Worm (Caenorhabditis elegans) whole organism, early embryonic: Measurements from ENCODE around the gene hum-4.

Source experiments
- B0310.2 ChIP-seq: sonication (generic microtip); optimal IDR thresholded peaks from 2 replicates; lab custom pipeline; 2016; ENCODE audit warnings: mild to moderate bottlenecking, missing genetic modification characterization, missing compliant biosample characterization
- F13C5.2 ChIP-seq: sonication (generic microtip); optimal IDR thresholded peaks from 2 replicates; lab custom pipeline; 2017; ENCODE audit warnings: mild to moderate bottlenecking, missing genetic modification characterization, inconsistent platforms, missing compliant biosample characterization
- aly-1 ChIP-seq: sonication (generic microtip); optimal IDR thresholded peaks from 2 replicates; lab custom pipeline; 2016; ENCODE audit warnings: missing genetic modification characterization, missing compliant biosample characterization
- ama-1 ChIP-seq: fragments of 150-350 bp; optimal IDR thresholded peaks from 2 replicates; lab custom pipeline; 2014
- ceh-13 ChIP-seq: fragments of 200-800 bp; sonication (Bioruptor generic); optimal IDR thresholded peaks from 2 replicates; lab custom pipeline; 2018; ENCODE audit warnings: mild to moderate bottlenecking, missing genetic modification characterization, missing compliant biosample characterization
- ceh-36 ChIP-seq: sonication (generic microtip); optimal IDR thresholded peaks from 2 replicates; lab custom pipeline; 2016; ENCODE audit warnings: missing genetic modification characterization, inconsistent platforms, missing compliant biosample characterization
- flt-1 ChIP-seq: fragments of 200-800 bp; sonication (Bioruptor generic); IDR thresholded peaks from 2 replicates; pipeline ENCODE4 v1.3.6; 2022; ENCODE audit warnings: missing genetic modification characterization, missing compliant biosample characterization
- hmbx-1 ChIP-seq: sonication (generic microtip); optimal IDR thresholded peaks from 2 replicates; lab custom pipeline; 2016; ENCODE audit warnings: mild to moderate bottlenecking, missing genetic modification characterization, missing compliant biosample characterization
- hmg-4 ChIP-seq: fragments of 200-800 bp; sonication (Bioruptor generic); optimal IDR thresholded peaks from 2 replicates; lab custom pipeline; 2018; ENCODE audit warnings: mild to moderate bottlenecking, missing genetic modification characterization, missing compliant biosample characterization
- pes-1 ChIP-seq: fragments of 200-800 bp; sonication (Bioruptor generic); IDR thresholded peaks from 2 replicates; pipeline ENCODE4 v1.3.6; 2022; ENCODE audit warnings: missing genetic modification reagents, missing genetic modification characterization, missing compliant biosample characterization
- tbx-37 ChIP-seq: fragments of 200-800 bp; sonication (Bioruptor generic); conservative IDR thresholded peaks from 2 replicates; pipeline ENCODE4 v1.3.6; 2022; ENCODE audit warnings: missing genetic modification reagents, missing genetic modification characterization, missing compliant biosample characterization
- tra-4 ChIP-seq: sonication (generic microtip); optimal IDR thresholded peaks from 2 replicates; lab custom pipeline; 2017; ENCODE audit warnings: missing genetic modification characterization, missing compliant biosample characterization

ce11 chrX:11474149-11474585, 40.8 kb upstream of the hum-4 start:
- no peak for TF ChIP-seq pes-1 (GFP tag; lab: Robert Waterston, UW)
- no peak for TF ChIP-seq flt-1 (GFP tag; lab: Robert Waterston, UW)
- TF ChIP-seq F13C5.2 (tag; lab: Kevin White, UChicago), result no peak
- no peak for TF ChIP-seq hmbx-1
- no peak for TF ChIP-seq hmg-4 (GFP tag; lab: Kevin White, UChicago)
- TF ChIP-seq ama-1 (lab: Kevin White, UChicago), result no peak
- TF ChIP-seq ceh-36, result no peak
- TF ChIP-seq tra-4 (tag; lab: Kevin White, UChicago), result no peak
- TF ChIP-seq tbx-37, result no peak
- no peak for TF ChIP-seq aly-1 (tag; lab: Kevin White, UChicago)
- no peak for TF ChIP-seq B0310.2
- no peak for TF ChIP-seq ceh-13
